Fruit fly (Drosophila melanogaster) whole organism, prepupa: ENCODE results near the gene CG3630.

ENCODE experiments used
- CG32006 ChIP-seq: fragments of 200-800 bp; sonication (Bioruptor generic); optimal IDR thresholded peaks from 3 replicates; lab custom pipeline; 2017; ENCODE audit warnings: missing biosample characterization, mild to moderate bottlenecking, missing genetic modification characterization
- CG3919 ChIP-seq: fragments of 200-800 bp; sonication (Bioruptor generic); optimal IDR thresholded peaks from 3 replicates; lab custom pipeline; 2016; ENCODE audit warnings: missing biosample characterization, missing genetic modification characterization
- CG6854 ChIP-seq: fragments of 200-800 bp; sonication (Bioruptor generic); optimal IDR thresholded peaks from 2 replicates; lab custom pipeline; 2017; ENCODE audit warnings: missing biosample characterization, mild to moderate bottlenecking, missing genetic modification characterization
- CG7368 ChIP-seq: fragments of 200-800 bp; sonication (Bioruptor generic); optimal IDR thresholded peaks from 3 replicates; lab custom pipeline; 2016; ENCODE audit warnings: missing biosample characterization, missing genetic modification characterization
- Ets21C ChIP-seq: fragments of 200-800 bp; sonication (Bioruptor generic); optimal IDR thresholded peaks from 3 replicates; lab custom pipeline; 2016; ENCODE audit warnings: missing biosample characterization, missing genetic modification characterization
- Hr4 ChIP-seq: fragments of 200-800 bp; sonication (Bioruptor generic); optimal IDR thresholded peaks from 3 replicates; lab custom pipeline; 2016; ENCODE audit warnings: missing biosample characterization, missing genetic modification characterization
- Lpt ChIP-seq: fragments of 200-800 bp; sonication (Bioruptor generic); optimal IDR thresholded peaks from 3 replicates; lab custom pipeline; 2016; ENCODE audit warnings: missing biosample characterization, missing genetic modification characterization
- OdsH ChIP-seq: fragments of 200-800 bp; sonication (Bioruptor generic); optimal IDR thresholded peaks from 3 replicates; lab custom pipeline; 2016; ENCODE audit warnings: missing biosample characterization, missing genetic modification characterization
- Sox102F ChIP-seq: fragments of 200-800 bp; sonication (Bioruptor generic); optimal IDR thresholded peaks from 2 replicates; lab custom pipeline; 2016; ENCODE audit warnings: missing biosample characterization, mild to moderate bottlenecking, missing genetic modification characterization
- Sox15 ChIP-seq: fragments of 200-800 bp; sonication (Bioruptor generic); optimal IDR thresholded peaks from 3 replicates; lab custom pipeline; 2016; ENCODE audit warnings: missing biosample characterization, missing genetic modification characterization
- fkh ChIP-seq: fragments of 200-800 bp; sonication (Bioruptor generic); optimal IDR thresholded peaks from 3 replicates; lab custom pipeline; 2017; ENCODE audit warnings: missing biosample characterization, mild to moderate bottlenecking, missing genetic modification characterization, moderate library complexity
- lz ChIP-seq: fragments of 200-800 bp; sonication (Bioruptor generic); optimal IDR thresholded peaks from 3 replicates; lab custom pipeline; 2016; ENCODE audit warnings: missing biosample characterization, missing genetic modification characterization
- vri ChIP-seq: fragments of 200-800 bp; sonication (Bioruptor generic); optimal IDR thresholded peaks from 3 replicates; lab custom pipeline; 2016; ENCODE audit warnings: missing biosample characterization, mild to moderate bottlenecking, missing genetic modification characterization

- TF ChIP-seq Sox102F (no peak), CG6854 (no peak), lz (no peak), Lpt (GFP tag; lab: Kevin White, UChicago) (no peak), CG32006 (GFP tag; lab: Kevin White, UChicago) (no peak), CG7368 (GFP tag; lab: Kevin White, UChicago) (no peak), Ets21C (GFP tag; lab: Kevin White, UChicago) (no peak), fkh (no peak), Hr4 (GFP tag; lab: Kevin White, UChicago) (no peak), Sox15 (no peak), vri (GFP tag; lab: Kevin White, UChicago) (no peak), CG3919 (GFP tag; lab: Kevin White, UChicago) (no peak), OdsH (GFP tag; lab: Kevin White, UChicago) (no peak)
Measured at dm6 chrX:2162130-2162907, at the start of gene CG3630, which contains the start of gene Cyp4d1.
